Fruit fly (Drosophila melanogaster): Measurements from ENCODE around the gene CAH2.

CAH2 gene

DNA sequence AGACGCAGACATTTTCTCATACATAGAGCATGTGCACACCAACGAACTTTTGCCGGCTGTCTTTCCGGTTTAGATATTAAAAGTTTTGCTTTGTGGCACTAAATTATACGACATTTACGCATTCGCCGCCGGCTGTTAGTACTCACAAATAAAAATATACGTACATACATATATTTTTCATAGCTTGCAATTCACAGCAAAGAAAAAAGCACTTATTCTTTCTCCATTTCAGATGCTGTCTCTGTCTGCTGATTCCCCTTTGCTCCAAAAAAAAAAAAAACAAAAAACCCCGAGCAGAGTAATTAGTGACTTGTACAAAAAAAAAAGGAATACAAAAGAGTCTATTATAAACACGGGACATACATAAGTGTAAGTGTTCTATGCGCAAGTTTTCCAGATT lies at the start of gene CAH2:
CAH2 (plus strand) TSS at position 301 of the 400 bp plus-strand sequence.
- TF ChIP-seq psq (optimal IDR thresholded peaks at IDR 0.05), result no peak
- TF ChIP-seq ttk (optimal IDR thresholded peaks at IDR 0.05), result no peak
- TF ChIP-seq Sin3A (optimal IDR thresholded peaks at IDR 0.05), result no peak
- no peak for TF ChIP-seq Myc (optimal IDR thresholded peaks at IDR 0.05)
- TF ChIP-seq insv (optimal IDR thresholded peaks at IDR 0.05), result no peak
- no peak for TF ChIP-seq h (optimal IDR thresholded peaks at IDR 0.05)

DNA sequence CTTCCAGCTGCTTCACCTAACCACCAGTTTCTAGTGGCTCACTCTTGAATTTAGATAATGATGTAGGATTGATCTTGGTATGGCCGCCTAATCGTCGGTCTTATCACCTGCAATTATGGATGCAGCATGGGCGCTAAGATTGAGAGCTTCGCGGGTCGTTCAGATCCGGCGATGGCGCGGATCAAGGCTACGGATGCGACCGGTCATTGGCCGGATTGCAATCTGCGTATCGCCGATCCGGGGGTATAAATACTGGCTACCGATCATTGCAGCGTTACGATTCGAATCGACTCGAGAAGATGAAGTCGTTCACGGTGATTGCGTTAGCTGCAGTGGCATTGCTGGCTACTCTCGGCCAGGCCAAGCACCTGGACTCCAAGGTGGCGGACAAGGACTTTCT lies 48.3 kb upstream of the CAH2 start, which contains the start of gene Lsp2:
Lsp2 (plus strand) TSS at position 283 of the 400 bp plus-strand sequence.
- TF ChIP-seq h (optimal IDR thresholded peaks at IDR 0.05), result no peak
- TF ChIP-seq Sin3A (optimal IDR thresholded peaks at IDR 0.05), result no peak
- TF ChIP-seq insv (optimal IDR thresholded peaks at IDR 0.05), result no peak
- no peak for TF ChIP-seq ttk (optimal IDR thresholded peaks at IDR 0.05)
- no peak for TF ChIP-seq psq (optimal IDR thresholded peaks at IDR 0.05)
- TF ChIP-seq Myc (optimal IDR thresholded peaks at IDR 0.05), result no peak

DNA sequence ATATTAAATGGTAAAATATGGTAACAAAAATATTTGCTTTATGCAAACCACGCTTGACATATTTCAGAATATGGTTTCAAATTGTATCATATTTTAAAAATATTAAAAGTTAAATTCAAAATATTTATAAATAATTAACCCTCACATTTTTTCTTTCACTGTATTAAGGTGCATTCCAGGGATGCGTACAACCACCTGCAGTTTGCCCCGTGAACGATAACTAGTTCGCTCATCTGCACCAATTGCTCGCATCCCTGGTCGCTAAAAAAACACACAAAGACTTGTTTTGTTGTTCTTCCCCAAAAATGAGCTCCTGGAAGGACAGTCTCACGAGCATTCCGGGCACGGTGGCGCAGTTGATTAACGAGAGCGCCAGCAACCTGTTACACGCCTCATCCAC lies 45.5 kb upstream of the CAH2 start, which contains the start of gene DEF8:
DEF8 (plus strand) TSS at position 229 of the 400 bp plus-strand sequence.
- TF ChIP-seq insv (optimal IDR thresholded peaks at IDR 0.05), result no peak
- TF ChIP-seq psq (optimal IDR thresholded peaks at IDR 0.05), result no peak
- TF ChIP-seq Myc (optimal IDR thresholded peaks at IDR 0.05), result no peak
- TF ChIP-seq h (optimal IDR thresholded peaks at IDR 0.05), result no peak
- no peak for TF ChIP-seq Sin3A (optimal IDR thresholded peaks at IDR 0.05)
- no peak for TF ChIP-seq ttk (optimal IDR thresholded peaks at IDR 0.05)

DNA sequence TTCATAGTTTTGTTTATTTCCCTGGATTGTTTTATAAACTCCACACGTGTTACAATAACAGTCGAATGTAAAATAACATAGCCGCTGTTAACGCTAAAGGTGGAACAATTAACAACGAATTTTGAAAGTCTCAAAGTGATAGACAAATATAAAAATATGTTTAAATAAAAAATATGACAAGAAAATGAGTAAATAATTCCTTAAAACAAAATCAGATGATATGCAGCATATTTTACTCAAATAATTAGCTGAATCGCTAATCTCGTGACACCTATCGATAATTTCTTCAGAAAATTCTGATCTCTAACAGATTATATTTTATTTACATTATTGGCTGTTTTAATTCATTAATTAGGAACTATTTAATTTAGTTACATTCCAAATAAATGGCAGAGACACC lies 40.8 kb upstream of the CAH2 start, which contains the start of the genes CG5645 and Atg12:
CG5645 (minus strand) TSS at position 77 of the 400 bp plus-strand sequence.
Atg12 (plus strand) TSS at position 338 of the 400 bp plus-strand sequence.
- TF ChIP-seq Myc (optimal IDR thresholded peaks at IDR 0.05) (no peak), Sin3A (optimal IDR thresholded peaks at IDR 0.05) (no peak), ttk (optimal IDR thresholded peaks at IDR 0.05) (no peak), h (optimal IDR thresholded peaks at IDR 0.05) (no peak), psq (optimal IDR thresholded peaks at IDR 0.05) (no peak), insv (optimal IDR thresholded peaks at IDR 0.05) (no peak)

DNA sequence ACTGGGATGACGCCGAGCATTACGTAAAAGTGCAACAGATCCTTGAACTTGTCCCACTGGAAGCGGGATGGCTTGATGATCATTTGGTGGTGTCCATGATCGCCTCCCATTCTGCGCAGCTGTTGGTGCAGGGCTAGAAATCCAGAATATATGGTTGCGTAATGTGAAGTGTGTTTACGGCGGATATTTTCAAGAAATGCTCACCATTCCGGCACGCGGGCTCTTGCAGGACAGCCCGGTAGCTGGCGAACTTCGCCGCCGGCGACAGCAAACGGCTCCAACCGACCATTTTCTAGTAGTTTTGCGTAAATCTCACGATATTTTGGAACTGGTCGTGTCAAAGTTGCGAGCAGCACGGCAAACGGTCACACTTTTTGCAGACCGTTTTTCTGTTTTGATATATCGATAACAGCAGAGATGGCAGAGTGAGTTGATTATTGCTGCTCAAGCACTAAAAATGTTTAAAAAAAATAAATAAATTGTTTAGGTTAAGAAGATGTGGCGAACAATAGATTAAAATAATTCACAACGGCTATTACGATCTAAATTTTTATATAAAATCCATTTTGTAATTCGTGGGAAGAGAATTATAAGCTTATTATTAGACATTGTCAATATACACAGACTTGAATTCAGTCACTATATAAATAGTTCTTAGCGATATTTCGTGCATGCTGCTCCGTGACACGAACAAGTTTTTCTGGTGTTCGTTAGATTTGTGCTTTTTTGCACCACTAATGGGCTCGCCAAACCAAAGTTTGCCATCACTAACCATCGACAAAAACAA lies 39.1 kb upstream of the CAH2 start, which contains the start of the genes ND-SGDH and RhoGAP68F:
ND-SGDH (minus strand) TSS at position 472 of the 787 bp plus-strand sequence.
RhoGAP68F (plus strand) TSS at position 756 of the 787 bp plus-strand sequence.
- TF ChIP-seq insv (optimal IDR thresholded peaks at IDR 0.05), result no peak

DNA sequence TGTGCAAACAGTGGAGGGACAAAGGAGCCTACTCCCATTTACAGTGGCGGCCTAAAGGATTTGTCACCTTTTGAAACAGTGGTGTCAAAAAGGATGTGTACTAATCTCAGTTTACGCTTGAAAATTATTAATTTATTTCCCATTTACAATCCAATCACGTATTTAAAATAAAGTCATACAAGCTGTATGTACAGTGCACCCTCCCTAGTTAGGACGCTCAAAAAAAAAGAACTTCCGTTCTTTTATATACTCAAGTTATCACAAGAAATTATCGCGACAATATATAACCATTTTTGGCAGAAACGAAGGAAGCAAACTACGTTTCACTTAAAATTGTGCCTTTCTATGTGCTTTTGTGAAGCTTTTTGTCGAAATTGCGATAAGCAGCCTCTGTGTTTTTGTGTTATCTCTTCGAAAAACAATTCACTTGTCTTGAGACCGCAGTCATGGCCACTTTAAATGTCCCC lies 38.1 kb upstream of the CAH2 start:
- TF ChIP-seq h (optimal IDR thresholded peaks at IDR 0.05), result no peak
- no peak for TF ChIP-seq Myc (optimal IDR thresholded peaks at IDR 0.05)
- TF ChIP-seq psq (optimal IDR thresholded peaks at IDR 0.05), result no peak
- no peak for TF ChIP-seq Sin3A (optimal IDR thresholded peaks at IDR 0.05)
- no peak for TF ChIP-seq insv (optimal IDR thresholded peaks at IDR 0.05)
- TF ChIP-seq ttk (optimal IDR thresholded peaks at IDR 0.05), result no peak

DNA sequence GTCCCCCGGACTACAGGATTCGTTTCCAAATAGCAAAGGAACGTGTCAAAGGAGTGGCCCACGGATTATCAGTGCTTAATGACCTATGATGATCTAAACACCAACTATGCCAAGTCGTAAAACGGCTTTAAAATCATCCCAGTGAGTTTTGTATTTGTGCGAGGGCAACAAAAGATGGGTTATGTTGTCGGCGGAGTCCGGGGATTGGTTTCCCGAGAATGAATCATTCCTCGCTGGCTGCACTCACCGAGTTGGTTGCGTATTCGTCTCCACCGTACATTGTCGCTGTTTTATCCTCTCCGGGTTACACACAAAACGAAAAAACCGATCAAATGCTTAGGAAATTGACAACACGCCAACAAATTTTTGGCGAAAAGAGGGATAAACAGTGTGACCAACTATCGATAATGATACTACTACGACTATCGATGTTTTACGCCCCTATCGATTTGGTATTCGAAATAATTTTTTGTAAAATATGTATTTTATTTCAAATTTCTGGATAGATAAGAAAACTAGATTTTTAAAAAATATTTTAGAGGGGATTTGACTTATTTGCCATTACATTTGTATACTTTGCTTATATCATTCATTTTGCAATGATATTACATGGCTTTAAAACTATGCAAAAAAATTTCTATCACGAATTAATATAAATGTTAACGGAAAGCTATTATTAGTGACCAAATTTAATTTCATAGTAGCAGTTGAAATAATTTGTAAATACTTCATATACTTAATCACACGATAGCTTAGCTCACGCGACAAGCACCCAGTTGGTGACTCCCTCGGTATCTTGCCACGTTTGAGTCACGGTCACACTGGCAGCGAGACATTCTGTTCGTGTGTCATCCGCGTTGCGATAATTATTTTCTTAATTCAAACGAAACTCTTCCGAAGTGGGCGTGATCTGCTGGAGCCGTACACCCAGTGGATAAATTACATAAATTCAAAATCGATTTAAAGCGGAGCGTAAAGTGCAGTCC lies 31.4 kb upstream of the CAH2 start, which contains the start of the genes eIF3l and Nrx-IV:
eIF3l (minus strand) TSS at position 389 of the 986 bp plus-strand sequence.
Nrx-IV (plus strand) TSS at position 811 of the 986 bp plus-strand sequence.
- no peak for TF ChIP-seq ttk (optimal IDR thresholded peaks at IDR 0.05)
- TF ChIP-seq insv (optimal IDR thresholded peaks at IDR 0.05), result no peak
- TF ChIP-seq Sin3A (optimal IDR thresholded peaks at IDR 0.05), result no peak
- no peak for TF ChIP-seq h (optimal IDR thresholded peaks at IDR 0.05)

DNA sequence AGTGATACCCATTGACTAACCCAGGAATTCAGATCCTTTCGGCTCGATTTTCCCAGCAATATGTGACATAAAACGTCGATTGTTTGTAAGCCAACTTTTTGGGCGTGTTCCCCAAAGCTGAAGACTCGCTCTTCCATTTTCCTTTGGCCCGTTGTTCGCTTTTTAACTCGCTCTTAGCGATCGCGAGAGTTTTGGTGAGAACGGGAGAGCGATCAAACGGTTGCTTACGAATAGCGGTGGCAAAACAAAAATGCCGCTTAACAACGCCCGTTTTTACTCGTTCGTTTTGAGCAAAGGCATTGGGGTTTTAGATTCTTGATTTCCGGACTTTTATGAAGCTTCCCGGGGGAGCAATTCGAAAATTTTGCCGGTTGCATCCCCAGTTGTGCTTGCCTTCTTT lies 30.4 kb upstream of the CAH2 start:
- TF ChIP-seq h (optimal IDR thresholded peaks at IDR 0.05) (no peak), ttk (optimal IDR thresholded peaks at IDR 0.05) (no peak), insv (optimal IDR thresholded peaks at IDR 0.05) (no peak), Myc (optimal IDR thresholded peaks at IDR 0.05) (no peak), psq (optimal IDR thresholded peaks at IDR 0.05) (no peak), Sin3A (optimal IDR thresholded peaks at IDR 0.05) (no peak)

DNA sequence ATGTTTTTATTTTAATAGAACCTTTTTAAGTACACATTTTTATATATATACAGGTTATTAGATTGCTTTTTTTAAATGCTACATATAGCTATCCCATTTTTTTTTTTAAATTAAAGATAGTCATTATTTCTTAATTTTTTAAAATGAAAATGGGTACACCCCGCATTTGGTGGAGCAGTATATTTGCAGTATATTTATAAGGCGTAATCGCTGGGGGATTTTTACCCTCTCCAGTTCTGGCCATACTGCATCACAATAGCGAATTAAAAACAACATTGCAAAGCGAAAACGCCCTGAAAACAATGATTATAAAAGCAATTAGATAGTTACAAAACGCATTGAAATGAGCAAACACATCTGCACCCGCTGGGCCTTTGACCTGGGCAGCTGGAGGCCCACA lies 28.4 kb upstream of the CAH2 start, which contains the start of gene CG32099:
CG32099 (plus strand) TSS at position 250 of the 400 bp plus-strand sequence.
- TF ChIP-seq Sin3A (optimal IDR thresholded peaks at IDR 0.05) (no peak), ttk (optimal IDR thresholded peaks at IDR 0.05) (no peak), Myc (optimal IDR thresholded peaks at IDR 0.05) (no peak), insv (optimal IDR thresholded peaks at IDR 0.05) (no peak), psq (optimal IDR thresholded peaks at IDR 0.05) (no peak), h (optimal IDR thresholded peaks at IDR 0.05) (no peak)

DNA sequence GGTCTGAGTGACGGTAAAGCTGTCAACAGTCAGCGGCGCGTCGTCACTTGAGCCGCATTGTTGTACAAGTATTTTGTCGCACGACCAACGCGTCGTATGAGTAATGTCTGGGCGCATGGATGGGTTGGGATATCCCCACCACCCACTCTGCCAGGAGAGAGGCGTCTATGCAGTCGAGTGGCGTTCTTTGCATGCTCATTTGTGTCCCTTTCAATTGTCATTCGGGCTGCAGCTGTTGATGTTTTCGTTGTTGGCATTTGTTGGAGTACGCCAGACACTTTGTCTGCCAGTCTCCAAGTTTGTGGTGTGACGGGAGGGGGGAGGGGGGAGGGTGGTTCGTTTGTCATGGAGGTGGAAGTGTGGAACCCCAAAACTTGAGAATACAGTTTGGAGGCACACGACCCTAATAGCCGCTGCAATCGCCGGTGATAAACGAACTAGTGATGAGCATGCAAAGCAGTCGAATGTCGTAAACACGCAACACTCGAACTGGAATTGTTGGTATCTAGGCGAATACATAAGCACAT lies 15.2 kb upstream of the CAH2 start:
- TF ChIP-seq psq (optimal IDR thresholded peaks at IDR 0.05) (no peak), Myc (optimal IDR thresholded peaks at IDR 0.05) (no peak), insv (optimal IDR thresholded peaks at IDR 0.05) (no peak), Sin3A (optimal IDR thresholded peaks at IDR 0.05) (no peak), h (optimal IDR thresholded peaks at IDR 0.05) (no peak), ttk (optimal IDR thresholded peaks at IDR 0.05) (no peak)

DNA sequence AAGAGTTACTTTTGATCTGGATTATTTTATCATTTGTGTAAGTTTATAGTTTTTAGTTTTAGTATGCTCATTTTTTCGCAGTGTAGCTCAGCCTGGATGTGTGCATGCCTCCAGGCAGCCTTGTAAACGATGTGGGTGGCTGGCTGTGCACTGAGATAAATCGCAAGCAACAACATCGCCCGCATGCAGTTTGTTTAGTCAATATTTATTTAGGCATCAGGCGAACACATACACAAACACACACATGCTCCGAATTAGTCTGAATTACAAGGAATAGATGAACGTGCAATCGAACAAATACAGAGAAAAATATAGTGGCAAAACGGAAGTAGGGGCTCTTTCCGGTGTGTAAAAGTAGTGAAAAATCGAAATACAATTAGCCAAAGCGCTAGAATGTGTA lies 14.3 kb upstream of the CAH2 start:
- TF ChIP-seq insv (optimal IDR thresholded peaks at IDR 0.05), result no peak
- no peak for TF ChIP-seq h (optimal IDR thresholded peaks at IDR 0.05)
- no peak for TF ChIP-seq ttk (optimal IDR thresholded peaks at IDR 0.05)
- TF ChIP-seq psq (optimal IDR thresholded peaks at IDR 0.05), result no peak
- TF ChIP-seq Sin3A (optimal IDR thresholded peaks at IDR 0.05), result no peak
- TF ChIP-seq Myc (optimal IDR thresholded peaks at IDR 0.05), result no peak
